Fruit fly (Drosophila melanogaster) whole organism, embryonic: Measurements from ENCODE around the gene Arp10.
A peak's percentile ranks its signal among the peaks of the same experiment; 100 is the strongest.

ENCODE experiments used
- Awh ChIP-seq: fragments of 200-800 bp; sonication (Bioruptor generic); IDR thresholded peaks from 2 replicates; pipeline ENCODE4, ENCODE4 v1.3.6; 2022; ENCODE audit warnings: missing biosample characterization, missing genetic modification characterization
- B-H2 ChIP-seq: fragments of 200-800 bp; sonication (Bioruptor generic); optimal IDR thresholded peaks from 2 replicates; lab custom pipeline; 2018; ENCODE audit warnings: missing biosample characterization, mild to moderate bottlenecking, missing genetic modification characterization
- CG10267 ChIP-seq: fragments of 200-800 bp; sonication (Bioruptor generic); optimal IDR thresholded peaks from 2 replicates; lab custom pipeline; 2018; ENCODE audit warnings: missing biosample characterization, mild to moderate bottlenecking, missing genetic modification characterization, moderate library complexity
- CG11456 ChIP-seq: fragments of 200-800 bp; sonication (Bioruptor generic); IDR thresholded peaks from 3 replicates; pipeline ENCODE4 v1.3.6; 2022; ENCODE audit warnings: missing biosample characterization, missing genetic modification characterization
- CG11504 ChIP-seq: fragments of 200-800 bp; sonication (Bioruptor generic); optimal IDR thresholded peaks from 3 replicates; lab custom pipeline; 2019; ENCODE audit warnings: missing biosample characterization, mild to moderate bottlenecking, missing genetic modification characterization, moderate library complexity
- CG14014 ChIP-seq: fragments of 200-800 bp; sonication (Bioruptor generic); IDR thresholded peaks from 2 replicates; pipeline ENCODE4 v1.3.6; 2022; ENCODE audit warnings: missing biosample characterization, missing genetic modification characterization
- CG14860 ChIP-seq: fragments of 200-800 bp; sonication (Bioruptor generic); IDR thresholded peaks from 3 replicates; pipeline ENCODE4 v1.3.6; 2022; ENCODE audit warnings: missing biosample characterization, missing genetic modification characterization; ENCODE audit not compliant: partially characterized antibody
- CG1602 ChIP-seq: fragments of 200-800 bp; sonication (Bioruptor generic); optimal IDR thresholded peaks from 3 replicates; lab custom pipeline; 2016; ENCODE audit warnings: missing biosample characterization, missing genetic modification characterization
- CG17568 ChIP-seq: fragments of 200-800 bp; sonication (Bioruptor generic); optimal IDR thresholded peaks from 2 replicates; lab custom pipeline; 2018; ENCODE audit warnings: missing biosample characterization, mild to moderate bottlenecking, missing genetic modification characterization, moderate library complexity
- CG17612 ChIP-seq: fragments of 200-800 bp; sonication (Bioruptor generic); IDR thresholded peaks from 2 replicates; pipeline ENCODE4 v1.3.6; 2022; ENCODE audit warnings: missing biosample characterization, missing genetic modification characterization
- CG18764 ChIP-seq: fragments of 200-800 bp; sonication (Bioruptor generic); optimal IDR thresholded peaks from 3 replicates; lab custom pipeline; 2016; ENCODE audit warnings: missing biosample characterization, missing genetic modification characterization
- CG2129 ChIP-seq: fragments of 200-800 bp; sonication (Bioruptor generic); IDR thresholded peaks from 2 replicates; pipeline ENCODE4 v1.3.6; 2022; ENCODE audit warnings: missing biosample characterization, missing genetic modification characterization; ENCODE audit not compliant: partially characterized antibody
- CG30403 ChIP-seq: fragments of 200-800 bp; sonication (Bioruptor generic); optimal IDR thresholded peaks from 3 replicates; lab custom pipeline; 2016; ENCODE audit warnings: missing biosample characterization, missing genetic modification characterization
- CG32532 ChIP-seq: fragments of 200-800 bp; sonication (Bioruptor generic); IDR thresholded peaks from 2 replicates; pipeline ENCODE4 v1.3.6; 2022; ENCODE audit warnings: missing biosample characterization, missing genetic modification characterization
- CG4282 ChIP-seq: fragments of 200-800 bp; sonication (Bioruptor generic); optimal IDR thresholded peaks from 2 replicates; lab custom pipeline; 2016; ENCODE audit warnings: missing biosample characterization, missing genetic modification characterization
- CG4730 ChIP-seq: fragments of 200-800 bp; sonication (Bioruptor generic); IDR thresholded peaks from 2 replicates; pipeline ENCODE4 v1.3.6; 2022; ENCODE audit warnings: missing biosample characterization, missing genetic modification characterization
- CG5180 ChIP-seq: fragments of 200-800 bp; sonication (Bioruptor generic); optimal IDR thresholded peaks from 3 replicates; lab custom pipeline; 2017; ENCODE audit warnings: missing biosample characterization, missing genetic modification characterization, mild to moderate bottlenecking, moderate library complexity, missing genetic modification reagents
- CG8388 ChIP-seq: fragments of 200-800 bp; sonication (Bioruptor generic); optimal IDR thresholded peaks from 2 replicates; lab custom pipeline; 2019; ENCODE audit warnings: missing biosample characterization, mild to moderate bottlenecking, missing genetic modification characterization, moderate library complexity
- CG8478 ChIP-seq: fragments of >200 bp; optimal IDR thresholded peaks from 2 replicates; lab custom pipeline; 2018
- Dfd ChIP-seq, 2 experiments: fragments of >200 bp; optimal IDR thresholded peaks; 2 replicates each; lab custom pipeline; 2017; ENCODE audit warnings: missing biosample characterization in 2 of 2, missing genetic modification characterization in 2 of 2
- Ets65A ChIP-seq: fragments of 200-800 bp; sonication (Bioruptor generic); peaks from one replicate; lab custom pipeline; 2016; ENCODE audit warnings: missing biosample characterization, missing genetic modification characterization
- H2.0 ChIP-seq: fragments of 200-800 bp; sonication (Bioruptor generic); IDR thresholded peaks from 2 replicates; pipeline ENCODE4 v1.3.6; 2022; ENCODE audit warnings: missing biosample characterization, missing genetic modification characterization
- HLH3B ChIP-seq: fragments of 200-800 bp; sonication (Bioruptor generic); IDR thresholded peaks from 2 replicates; pipeline ENCODE4 v1.3.6; 2022; ENCODE audit warnings: missing biosample characterization, missing genetic modification characterization
- Hmx ChIP-seq: fragments of 200-800 bp; sonication (Bioruptor generic); optimal IDR thresholded peaks from 2 replicates; lab custom pipeline; 2016; ENCODE audit warnings: missing biosample characterization, missing genetic modification characterization
- Jarid2 ChIP-seq: fragments of 200-800 bp; sonication (Bioruptor generic); optimal IDR thresholded peaks from 3 replicates; lab custom pipeline; 2017; ENCODE audit warnings: mild to moderate bottlenecking, missing biosample characterization, missing genetic modification reagents, missing genetic modification characterization
- Lpt ChIP-seq: fragments of >200 bp; optimal IDR thresholded peaks from 2 replicates; lab custom pipeline; 2018; ENCODE audit warnings: missing biosample characterization, missing genetic modification characterization
- NC2β ChIP-seq: fragments of 200-800 bp; sonication (Bioruptor generic); optimal IDR thresholded peaks from 2 replicates; lab custom pipeline; 2016; ENCODE audit warnings: missing biosample characterization, missing genetic modification characterization
- Sox102F ChIP-seq: fragments of 200-800 bp; sonication (Bioruptor generic); optimal IDR thresholded peaks from 2 replicates; lab custom pipeline; 2018; ENCODE audit warnings: missing biosample characterization, mild to moderate bottlenecking, missing genetic modification characterization, moderate library complexity
- Ssrp ChIP-seq: fragments of 200-800 bp; sonication (Bioruptor generic); optimal IDR thresholded peaks from 2 replicates; lab custom pipeline; 2018; ENCODE audit warnings: missing biosample characterization, mild to moderate bottlenecking, missing genetic modification characterization, moderate library complexity
- Xbp1 ChIP-seq: fragments of 200-800 bp; sonication (Bioruptor generic); optimal IDR thresholded peaks from 3 replicates; lab custom pipeline; 2016; ENCODE audit warnings: missing biosample characterization, mild to moderate bottlenecking, missing genetic modification characterization
- YL-1 ChIP-seq: fragments of 200-800 bp; sonication (Bioruptor generic); optimal IDR thresholded peaks from 3 replicates; lab custom pipeline; 2017; ENCODE audit warnings: missing biosample characterization, mild to moderate bottlenecking, missing genetic modification characterization
- bigmax ChIP-seq: fragments of 200-800 bp; sonication (Bioruptor generic); optimal IDR thresholded peaks from 2 replicates; lab custom pipeline; 2018; ENCODE audit warnings: missing biosample characterization, mild to moderate bottlenecking, missing genetic modification characterization
- dmrt99B ChIP-seq: fragments of 200-800 bp; sonication (Bioruptor generic); optimal IDR thresholded peaks from 2 replicates; lab custom pipeline; 2018; ENCODE audit warnings: missing biosample characterization, mild to moderate bottlenecking, missing genetic modification characterization, moderate library complexity
- dpn ChIP-seq, 2 experiments: fragments of 200-800 bp; sonication (Bioruptor generic); optimal IDR thresholded peaks; 3 replicates each; lab custom pipeline; 2016; ENCODE audit warnings: missing biosample characterization in 2 of 2, missing genetic modification characterization in 2 of 2
- ftz-f1 ChIP-seq: fragments of 200-800 bp; sonication (Bioruptor generic); optimal IDR thresholded peaks from 2 replicates; lab custom pipeline; 2016; ENCODE audit warnings: missing biosample characterization, missing genetic modification characterization
- gcm2 ChIP-seq: fragments of 200-800 bp; sonication (Bioruptor generic); optimal IDR thresholded peaks from 2 replicates; lab custom pipeline; 2016; ENCODE audit warnings: missing biosample characterization, missing genetic modification characterization
- gsb-n ChIP-seq: fragments of 200-800 bp; sonication (Bioruptor generic); optimal IDR thresholded peaks from 3 replicates; lab custom pipeline; 2018; ENCODE audit warnings: missing biosample characterization, mild to moderate bottlenecking, missing genetic modification characterization
- gt ChIP-seq: fragments of 200-800 bp; sonication (Bioruptor generic); IDR thresholded peaks from 2 replicates; pipeline ENCODE4 v1.3.6; 2022; ENCODE audit warnings: missing biosample characterization, missing genetic modification characterization
- hkb ChIP-seq, 2 experiments: fragments of 200-800 bp in 1 of 2; fragments of >200 bp in 1 of 2; sonication (Bioruptor generic) in 1 of 2; IDR thresholded peaks in 1 of 2; optimal IDR thresholded peaks in 1 of 2; 2 replicates each; pipeline versions ENCODE4 v1.3.6 to Lab custom; 2017 to 2022; ENCODE audit warnings: missing biosample characterization in 1 of 2, missing genetic modification characterization in 1 of 2
- insv ChIP-seq, 2 experiments: fragments of 200-800 bp; sonication (Bioruptor generic); optimal IDR thresholded peaks; 3 replicates each; lab custom pipeline; 2016 to 2018; ENCODE audit warnings: missing biosample characterization in 2 of 2, missing genetic modification characterization in 2 of 2
- kah ChIP-seq: fragments of 200-800 bp; sonication (Bioruptor generic); optimal IDR thresholded peaks from 2 replicates; lab custom pipeline; 2018; ENCODE audit warnings: missing biosample characterization, mild to moderate bottlenecking, missing genetic modification characterization
- nau ChIP-seq: fragments of 200-800 bp; sonication (Bioruptor generic); optimal IDR thresholded peaks from 3 replicates; lab custom pipeline; 2017; ENCODE audit warnings: missing biosample characterization, mild to moderate bottlenecking, missing genetic modification characterization, missing genetic modification reagents
- pnt ChIP-seq: fragments of 200-800 bp; sonication (Bioruptor generic); optimal IDR thresholded peaks from 3 replicates; lab custom pipeline; 2016; ENCODE audit warnings: missing biosample characterization, missing genetic modification characterization
- prd ChIP-seq, 3 experiments: fragments of >200 bp in 2 of 3; fragments of 200-800 bp in 1 of 3; sonication (Bioruptor generic) in 1 of 3; optimal IDR thresholded peaks in 2 of 3; IDR thresholded peaks in 1 of 3; 2 replicates in 2 of 3; 3 replicates in 1 of 3; pipeline versions ENCODE4 v1.3.6 to Lab custom; 2017 to 2022; ENCODE audit warnings: missing biosample characterization in 1 of 3, missing genetic modification characterization in 1 of 3
- psq ChIP-seq: fragments of 200-800 bp; sonication (Bioruptor generic); optimal IDR thresholded peaks from 2 replicates; lab custom pipeline; 2017; ENCODE audit warnings: missing biosample characterization, missing genetic modification characterization
- scrt ChIP-seq: fragments of 200-800 bp; sonication (Bioruptor generic); optimal IDR thresholded peaks from 2 replicates; lab custom pipeline; 2018; ENCODE audit warnings: missing biosample characterization, mild to moderate bottlenecking, missing genetic modification characterization, moderate library complexity
- stc ChIP-seq: fragments of 200-800 bp; sonication (Bioruptor generic); IDR thresholded peaks from 2 replicates; pipeline ENCODE4 v1.3.6; 2022; ENCODE audit warnings: missing biosample characterization, missing genetic modification characterization
- unc-4 ChIP-seq: fragments of 200-800 bp; sonication (Bioruptor generic); IDR thresholded peaks from 2 replicates; pipeline ENCODE4 v1.3.6; 2022; ENCODE audit warnings: missing biosample characterization, missing genetic modification characterization; ENCODE audit not compliant: partially characterized antibody
- wdn ChIP-seq: fragments of 200-800 bp; sonication (Bioruptor generic); IDR thresholded peaks from 2 replicates; pipeline ENCODE4 v1.3.6; 2022; ENCODE audit warnings: missing biosample characterization, missing genetic modification characterization
- zen ChIP-seq: fragments of 200-800 bp; sonication (Bioruptor generic); optimal IDR thresholded peaks from 3 replicates; lab custom pipeline; 2018; ENCODE audit warnings: missing biosample characterization, mild to moderate bottlenecking, missing genetic modification characterization, moderate library complexity

Arp10 gene

dm6 chrX:19666991-19667409, 21.0 kb upstream of the Arp10 start, which contains the start of gene Zw (continued):
- TF ChIP-seq CG5180 (peak; percentile 23), Sox102F (peak; percentile 26), zen (peak; percentile 20), prd (optimal IDR thresholded peaks at IDR 0.05; lab: Kevin White, UChicago) (no peak), prd (GFP tag; IDR thresholded peaks at IDR 0.05; lab: Robert Waterston, UW) (peak; percentile 82), YL-1 (GFP tag; lab: Kevin White, UChicago) (no peak), CG30403 (GFP tag; lab: Kevin White, UChicago) (peak; percentile 60), gsb-n (tag; lab: Kevin White, UChicago) (no peak), gt (GFP tag; lab: Robert Waterston, UW) (no peak), dpn (GFP tag; optimal IDR thresholded peaks at IDR 0.05; lab: Kevin White, UChicago) (peak; percentile 53 to 55), Dfd (GFP tag; optimal IDR thresholded peaks at IDR 0.05; lab: Kevin White, UChicago) (no peak), CG14014 (peak; percentile 35; the same call in 1 of the 2 replicates), Ets65A (GFP tag; lab: Kevin White, UChicago) (peak; percentile 80), CG8478 (no peak), B-H2 (GFP tag; lab: Kevin White, UChicago) (peak; percentile 48), nau (no peak), insv (GFP tag; optimal IDR thresholded peaks at IDR 0.05; lab: Kevin White, UChicago) (no peak), dmrt99B (tag; lab: Kevin White, UChicago) (peak; percentile 40), CG11504 (tag; lab: Kevin White, UChicago) (peak; percentile 35), H2.0 (GFP tag; lab: Robert Waterston, UW) (peak; percentile 51; the same call in 1 of the 2 replicates), bigmax (GFP tag; lab: Kevin White, UChicago) (no peak), CG8388 (GFP tag; lab: Kevin White, UChicago) (no peak), pnt (peak; percentile 30), hkb (optimal IDR thresholded peaks at IDR 0.05; lab: Kevin White, UChicago) (no peak), hkb (GFP tag; IDR thresholded peaks at IDR 0.05; lab: Robert Waterston, UW) (peak; percentile 27; the same call in 1 of the 2 replicates), ftz-f1 (GFP tag; lab: Kevin White, UChicago) (no peak), stc (GFP tag; lab: Robert Waterston, UW) (no peak), Awh (GFP tag; lab: Robert Waterston, UW) (no peak), unc-4 (no peak), CG32532 (peak; percentile 80), scrt (no peak), CG17612 (GFP tag; lab: Robert Waterston, UW) (no peak), CG1602 (GFP tag; lab: Kevin White, UChicago) (peak; percentile 25), Lpt (GFP tag; lab: Kevin White, UChicago) (no peak), Jarid2 (GFP tag; lab: Kevin White, UChicago) (no peak), CG10267 (tag; lab: Kevin White, UChicago) (no peak), HLH3B (GFP tag; lab: Robert Waterston, UW) (peak; percentile 63), Hmx (GFP tag; lab: Kevin White, UChicago) (no peak), Ssrp (tag; lab: Kevin White, UChicago) (peak; percentile 29), CG2129 (GFP tag; lab: Robert Waterston, UW) (no peak), NC2β (GFP tag; lab: Kevin White, UChicago) (no peak), CG4730 (GFP tag; lab: Robert Waterston, UW) (peak; percentile 42; the same call in 1 of the 2 replicates), kah (no peak), gcm2 (GFP tag; lab: Kevin White, UChicago) (no peak), CG18764 (GFP tag; lab: Kevin White, UChicago) (peak; percentile 11), CG4282 (GFP tag; lab: Kevin White, UChicago) (no peak), CG17568 (no peak), psq (GFP tag; lab: Kevin White, UChicago) (no peak), wdn (GFP tag; lab: Robert Waterston, UW) (0 out of 2 replicates have a peak, but pooled peaks have one; percentile 28), CG11456 (GFP tag; lab: Robert Waterston, UW) (peak; percentile 81), Xbp1 (GFP tag; lab: Kevin White, UChicago) (peak; percentile 45), CG14860 (GFP tag; lab: Robert Waterston, UW) (no peak)
